Worm (Caenorhabditis elegans): ENCODE data around the gene C01G12.16.

DNA sequence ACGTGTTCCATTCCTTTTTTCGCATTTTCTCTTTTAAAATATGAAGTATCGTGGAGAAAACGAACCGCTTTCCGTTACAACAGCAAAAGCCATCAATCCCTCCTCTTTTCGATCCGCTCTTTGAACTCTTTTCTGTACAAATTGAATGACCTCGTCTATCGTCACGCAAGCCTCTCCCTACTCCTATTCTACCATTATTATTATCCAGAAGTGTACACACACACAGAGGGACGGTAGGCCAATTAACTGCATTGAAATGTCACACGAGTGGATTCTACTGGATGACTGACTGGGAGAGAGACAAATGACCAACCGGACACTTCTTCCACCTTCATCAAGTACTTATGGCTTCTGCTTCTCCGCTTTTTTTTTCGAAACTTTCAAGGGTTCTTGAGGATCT lies 47.2 kb downstream of the C01G12.16 start:
- TF ChIP-seq nhr-237 (tag; optimal IDR thresholded peaks at IDR 0.05) (no peak), fkh-10 (GFP tag; optimal IDR thresholded peaks at IDR 0.05) (no peak), zag-1 (tag; optimal IDR thresholded peaks at IDR 0.05) (no peak), mdl-1 (tag; optimal IDR thresholded peaks at IDR 0.05) (no peak)

Measured in whole organism, L1 larva.